Fruit fly (Drosophila melanogaster): ENCODE measurements around the gene Prosbeta6.
"Not testable (repeated sequence)": the region's sequence is repeated elsewhere in the genome, so short reads cannot be mapped to it uniquely, and the experiment has no call there.

Prosbeta6 gene

dm6 chr3L:16581201-16581705 is 29.0 kb downstream of the Prosbeta6 start, which contains the start of gene Smn (continued):
- TF ChIP-seq CG4318 (GFP tag; optimal IDR thresholded peaks at IDR 0.05) (no peak), cyc (GFP tag; optimal IDR thresholded peaks at IDR 0.05) (peak; percentile 71), CG34406 (GFP tag; optimal IDR thresholded peaks at IDR 0.05) (peak; percentile 51), topi (GFP tag; optimal IDR thresholded peaks at IDR 0.05) (peak; percentile 64), CG10631 (GFP tag; optimal IDR thresholded peaks at IDR 0.05) (peak; percentile 62), CG31627 (GFP tag; optimal IDR thresholded peaks at IDR 0.05) (peak; percentile 73), Hr38 (GFP tag; optimal IDR thresholded peaks at IDR 0.05) (no peak), esn (GFP tag; optimal IDR thresholded peaks at IDR 0.05) (peak; percentile 79), Gug (GFP tag; IDR thresholded peaks at IDR 0.05) (no peak)

dm6 chr3L:16580049-16580448 is 30.2 kb downstream of the Prosbeta6 start, which contains the start of gene nxf2:
Gene nxf2, minus strand, starts transcription at chr3L:16580306.
- TF ChIP-seq lz (GFP tag; optimal IDR thresholded peaks at IDR 0.05), result no peak
- no peak for TF ChIP-seq cyc (GFP tag; optimal IDR thresholded peaks at IDR 0.05)
- no peak for TF ChIP-seq Hr39 (GFP tag; optimal IDR thresholded peaks at IDR 0.05)
- no peak for TF ChIP-seq Lpt (GFP tag; optimal IDR thresholded peaks at IDR 0.05)
- TF ChIP-seq CG10631 (GFP tag; optimal IDR thresholded peaks at IDR 0.05), result no peak
- no peak for TF ChIP-seq esn (GFP tag; optimal IDR thresholded peaks at IDR 0.05)
- no peak for TF ChIP-seq ss (GFP tag; optimal IDR thresholded peaks at IDR 0.05)
- TF ChIP-seq CG8632 (GFP tag; optimal IDR thresholded peaks at IDR 0.05), result no peak
- no peak for TF ChIP-seq CG3919 (GFP tag; optimal IDR thresholded peaks at IDR 0.05)
- no peak for TF ChIP-seq CG6276 (GFP tag; optimal IDR thresholded peaks at IDR 0.05)
- no peak for TF ChIP-seq CG31627 (GFP tag; optimal IDR thresholded peaks at IDR 0.05)
- no peak for TF ChIP-seq Blimp-1 (GFP tag; optimal IDR thresholded peaks at IDR 0.05)
- no peak for TF ChIP-seq dsx (GFP tag; optimal IDR thresholded peaks at IDR 0.05; ENCODE audit: poor library complexity, severe bottlenecking)
- no peak for TF ChIP-seq vri (GFP tag; optimal IDR thresholded peaks at IDR 0.05)
- no peak for TF ChIP-seq Hr38 (GFP tag; optimal IDR thresholded peaks at IDR 0.05)
- no peak for TF ChIP-seq pdm3 (GFP tag; optimal IDR thresholded peaks at IDR 0.05)
- no peak for TF ChIP-seq acj6 (GFP tag; optimal IDR thresholded peaks at IDR 0.05)
- no peak for TF ChIP-seq CG16779 (tag; optimal IDR thresholded peaks at IDR 0.05)
- no peak for TF ChIP-seq CG6792 (GFP tag; optimal IDR thresholded peaks at IDR 0.05)

- no peak for TF ChIP-seq Blimp-1 (GFP tag; optimal IDR thresholded peaks at IDR 0.05)
- TF ChIP-seq CG3032 (tag; optimal IDR thresholded peaks at IDR 0.05), result peak; percentile 29
- no peak for TF ChIP-seq Hr4 (GFP tag; optimal IDR thresholded peaks at IDR 0.05)
- peak; percentile 7 for TF ChIP-seq dsx (GFP tag; optimal IDR thresholded peaks at IDR 0.05; ENCODE audit: poor library complexity, severe bottlenecking)
- TF ChIP-seq CG7368 (GFP tag; optimal IDR thresholded peaks at IDR 0.05), result no peak
- TF ChIP-seq achi (GFP tag; optimal IDR thresholded peaks at IDR 0.05), result no peak
- peak; percentile 20 for TF ChIP-seq esn (GFP tag; optimal IDR thresholded peaks at IDR 0.05)
- peak; percentile 22 for TF ChIP-seq Sox14 (GFP tag; optimal IDR thresholded peaks at IDR 0.05)
- no peak for TF ChIP-seq Ets96B (tag; optimal IDR thresholded peaks at IDR 0.05)
- TF ChIP-seq lz (GFP tag; optimal IDR thresholded peaks at IDR 0.05), result peak; percentile 16
- no peak for TF ChIP-seq CG32006 (GFP tag; optimal IDR thresholded peaks at IDR 0.05)
- peak; percentile 76 for TF ChIP-seq Eip78C (GFP tag)
- TF ChIP-seq ss (GFP tag; optimal IDR thresholded peaks at IDR 0.05), result peak in 1 of 2 experiments; percentile 0
Observed at dm6 chr3L:16574307-16574946, 35.8 kb downstream of the Prosbeta6 start, which contains the start of gene mbf1. Gene mbf1, plus strand, starts transcription at chr3L:16574436.

DNA sequence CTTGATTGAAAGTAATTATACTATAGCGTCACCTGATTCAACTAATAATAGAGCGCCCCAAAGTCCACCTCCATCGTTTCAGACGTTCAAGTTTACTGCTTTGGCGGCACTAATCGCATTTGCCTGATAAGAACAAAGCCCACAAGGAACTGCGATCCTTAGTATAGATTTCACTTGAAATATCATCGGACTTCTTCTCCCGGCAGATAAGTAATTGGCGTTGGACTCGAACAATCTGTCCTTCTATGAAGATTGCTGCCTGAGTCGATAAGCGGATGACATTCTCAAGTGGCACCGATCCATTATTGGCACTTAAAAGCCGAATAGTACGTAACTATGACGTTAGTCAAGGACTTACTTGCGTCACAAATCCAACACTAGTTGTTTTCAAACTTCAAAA is 37.0 kb downstream of the Prosbeta6 start, which contains the start of gene Mipp1:
Gene Mipp1 (minus strand): TSS at position 101 of the 400 bp plus-strand sequence.
- not testable (repeated sequence) for TF ChIP-seq vri (GFP tag; optimal IDR thresholded peaks at IDR 0.05); fkh (GFP tag; optimal IDR thresholded peaks at IDR 0.05); CG3032 (tag; optimal IDR thresholded peaks at IDR 0.05)

Measured in whole organism, prepupa.